Fruit fly (Drosophila melanogaster) whole organism, adult: ENCODE data around the gene CARPB.

Source experiments
- CG11617 ChIP-seq: fragments of 200-800 bp; sonication (Bioruptor generic); optimal IDR thresholded peaks from 2 replicates; lab custom pipeline; 2017; ENCODE audit warnings: mild to moderate bottlenecking, missing biosample characterization, missing genetic modification reagents, missing genetic modification characterization
- CG12768 ChIP-seq: fragments of 200-800 bp; sonication (Bioruptor generic); optimal IDR thresholded peaks from 2 replicates; lab custom pipeline; 2017; ENCODE audit warnings: missing biosample characterization, missing genetic modification characterization, mild to moderate bottlenecking, moderate library complexity, missing genetic modification reagents
- CG14711 ChIP-seq: fragments of 200-800 bp; sonication (Bioruptor generic); optimal IDR thresholded peaks from 2 replicates; lab custom pipeline; 2018; ENCODE audit warnings: missing biosample characterization, mild to moderate bottlenecking, missing genetic modification characterization, moderate library complexity
- CG1620 ChIP-seq: fragments of 200-800 bp; sonication (Bioruptor generic); optimal IDR thresholded peaks from 2 replicates; lab custom pipeline; 2016; ENCODE audit warnings: missing biosample characterization, missing genetic modification characterization
- CG33017 ChIP-seq: fragments of 200-800 bp; sonication (Bioruptor generic); optimal IDR thresholded peaks from 2 replicates; lab custom pipeline; 2018; ENCODE audit warnings: missing biosample characterization, mild to moderate bottlenecking, missing genetic modification characterization, moderate library complexity
- CG5204 ChIP-seq: fragments of 200-800 bp; sonication (Bioruptor generic); optimal IDR thresholded peaks from 2 replicates; lab custom pipeline; 2016; ENCODE audit warnings: missing biosample characterization, missing genetic modification characterization
- CG7045 ChIP-seq: fragments of 200-800 bp; sonication (Bioruptor generic); optimal IDR thresholded peaks from 2 replicates; lab custom pipeline; 2017; ENCODE audit warnings: missing biosample characterization, mild to moderate bottlenecking, missing genetic modification characterization
- CG7101 ChIP-seq: fragments of 200-800 bp; sonication (Bioruptor generic); optimal IDR thresholded peaks from 2 replicates; lab custom pipeline; 2018; ENCODE audit warnings: missing biosample characterization, mild to moderate bottlenecking, missing genetic modification characterization, moderate library complexity
- Clk ChIP-seq: fragments of 200-800 bp; sonication (Bioruptor generic); optimal IDR thresholded peaks from 2 replicates; lab custom pipeline; 2017; ENCODE audit warnings: missing biosample characterization, missing genetic modification characterization
- Crg-1 ChIP-seq: fragments of 200-800 bp; sonication (Bioruptor generic); optimal IDR thresholded peaks from 2 replicates; lab custom pipeline; 2016; ENCODE audit warnings: missing biosample characterization, missing genetic modification characterization
- Hr96 ChIP-seq: fragments of 200-800 bp; sonication (Bioruptor generic); optimal IDR thresholded peaks from 2 replicates; lab custom pipeline; 2016; ENCODE audit warnings: missing biosample characterization, missing genetic modification characterization
- Mnt ChIP-seq: fragments of 200-800 bp; sonication (Bioruptor generic); optimal IDR thresholded peaks from 2 replicates; lab custom pipeline; 2016; ENCODE audit warnings: missing biosample characterization, mild to moderate bottlenecking, missing genetic modification characterization
- bab1 ChIP-seq: fragments of 200-800 bp; sonication (Bioruptor generic); optimal IDR thresholded peaks from 3 replicates; lab custom pipeline; 2019; ENCODE audit warnings: missing biosample characterization, mild to moderate bottlenecking, missing genetic modification characterization, moderate library complexity
- cic ChIP-seq: fragments of 200-800 bp; sonication (Bioruptor generic); optimal IDR thresholded peaks from 2 replicates; lab custom pipeline; 2017; ENCODE audit warnings: missing biosample characterization, mild to moderate bottlenecking, missing genetic modification characterization, moderate library complexity
- cnc ChIP-seq, 2 experiments: fragments of >200 bp; optimal IDR thresholded peaks; 2 replicates each; lab custom pipeline; 2017
- kay ChIP-seq: fragments of 200-800 bp; sonication (Bioruptor generic); peaks from one replicate; lab custom pipeline; 2016; ENCODE audit warnings: missing biosample characterization, missing genetic modification characterization, borderline replicate concordance
- ovo ChIP-seq: fragments of 200-800 bp; sonication (Bioruptor generic); optimal IDR thresholded peaks from 2 replicates; lab custom pipeline; 2016; ENCODE audit warnings: missing biosample characterization, missing genetic modification characterization
- pad ChIP-seq: fragments of 200-800 bp; sonication (Bioruptor generic); optimal IDR thresholded peaks from 3 replicates; lab custom pipeline; 2017; ENCODE audit warnings: missing biosample characterization, missing genetic modification characterization, mild to moderate bottlenecking, moderate library complexity, missing genetic modification reagents
- tj ChIP-seq: fragments of 200-800 bp; sonication (Bioruptor generic); optimal IDR thresholded peaks from 3 replicates; lab custom pipeline; 2017; ENCODE audit warnings: missing biosample characterization, mild to moderate bottlenecking, missing genetic modification characterization, moderate library complexity
- toe ChIP-seq: fragments of 200-800 bp; sonication (Bioruptor generic); optimal IDR thresholded peaks from 2 replicates; lab custom pipeline; 2016; ENCODE audit warnings: missing biosample characterization, missing genetic modification characterization

The CARPB gene

DNA sequence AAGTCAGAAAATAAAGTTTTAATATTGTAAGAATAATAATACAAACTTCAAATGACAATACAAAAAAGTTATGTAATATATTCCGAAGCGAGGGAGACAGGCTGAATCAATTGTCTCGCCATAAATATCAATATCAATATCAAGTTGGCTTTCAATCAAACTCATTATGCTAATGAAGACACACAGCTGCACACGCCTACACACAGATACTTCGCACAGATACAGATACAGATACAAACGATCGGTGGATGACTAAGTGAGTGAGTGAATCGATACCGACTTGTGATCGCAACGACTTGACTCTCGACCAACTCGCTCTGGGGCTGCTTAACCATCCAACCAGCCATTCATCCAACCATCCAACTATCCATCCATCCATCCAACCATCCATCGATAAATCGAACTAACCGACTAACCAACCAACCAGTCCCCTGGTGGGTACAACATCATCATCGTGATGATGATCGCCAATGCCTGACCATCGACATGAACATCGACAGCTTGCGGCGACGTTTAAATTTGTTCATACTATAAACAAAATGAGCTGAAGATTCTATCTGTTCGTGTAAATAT, 38.3 kb upstream of the CARPB start:
- TF ChIP-seq pad (GFP tag; lab: Kevin White, UChicago) (no peak), toe (GFP tag; lab: Kevin White, UChicago) (no peak), CG33017 (tag; lab: Kevin White, UChicago) (no peak), Clk (GFP tag; lab: Kevin White, UChicago) (no peak), Hr96 (no peak), CG7045 (GFP tag; lab: Kevin White, UChicago) (no peak), cic (no peak), kay (no peak)

dm6 chrX:9747503-9747902, 35.5 kb upstream of the CARPB start:
- no peak for TF ChIP-seq CG11617
- TF ChIP-seq CG12768, result no peak
- TF ChIP-seq cic, result no peak
- TF ChIP-seq Hr96, result no peak
- no peak for TF ChIP-seq pad (GFP tag; lab: Kevin White, UChicago)

DNA sequence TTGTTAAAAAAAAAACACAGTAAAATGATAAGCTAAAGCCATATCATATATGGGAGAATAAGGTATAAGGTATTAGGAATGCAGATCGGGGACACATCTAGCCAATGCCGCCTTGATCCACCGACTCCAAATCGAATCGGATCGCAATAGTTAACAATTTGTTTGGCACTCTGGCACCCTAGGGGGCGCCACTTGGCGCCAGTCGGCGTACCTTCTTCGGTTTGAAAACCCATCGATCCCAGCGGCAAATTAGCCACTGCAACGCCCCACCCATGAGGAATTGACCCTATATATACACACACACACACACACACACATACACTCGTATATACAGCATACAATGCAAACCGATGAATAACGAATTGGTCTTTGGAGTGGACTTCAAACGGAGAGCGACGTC, 33.7 kb upstream of the CARPB start:
- TF ChIP-seq CG5204 (GFP tag; lab: Kevin White, UChicago), result no peak
- no peak for TF ChIP-seq bab1
- TF ChIP-seq toe (GFP tag; lab: Kevin White, UChicago), result no peak
- no peak for TF ChIP-seq ovo (GFP tag; lab: Kevin White, UChicago)
- TF ChIP-seq cic, result no peak
- no peak for TF ChIP-seq Mnt (GFP tag; lab: Kevin White, UChicago)
- TF ChIP-seq CG1620 (GFP tag; lab: Kevin White, UChicago), result no peak
- TF ChIP-seq CG11617, result no peak
- no peak for TF ChIP-seq tj (GFP tag; lab: Kevin White, UChicago)
- no peak for TF ChIP-seq kay
- TF ChIP-seq pad (GFP tag; lab: Kevin White, UChicago), result no peak
- no peak for TF ChIP-seq Hr96
- TF ChIP-seq CG33017 (tag; lab: Kevin White, UChicago), result no peak
- TF ChIP-seq CG7045 (GFP tag; lab: Kevin White, UChicago), result no peak
- no peak for TF ChIP-seq CG12768
- no peak for TF ChIP-seq Crg-1 (GFP tag; lab: Kevin White, UChicago)
- no peak for TF ChIP-seq Clk (GFP tag; lab: Kevin White, UChicago)

DNA sequence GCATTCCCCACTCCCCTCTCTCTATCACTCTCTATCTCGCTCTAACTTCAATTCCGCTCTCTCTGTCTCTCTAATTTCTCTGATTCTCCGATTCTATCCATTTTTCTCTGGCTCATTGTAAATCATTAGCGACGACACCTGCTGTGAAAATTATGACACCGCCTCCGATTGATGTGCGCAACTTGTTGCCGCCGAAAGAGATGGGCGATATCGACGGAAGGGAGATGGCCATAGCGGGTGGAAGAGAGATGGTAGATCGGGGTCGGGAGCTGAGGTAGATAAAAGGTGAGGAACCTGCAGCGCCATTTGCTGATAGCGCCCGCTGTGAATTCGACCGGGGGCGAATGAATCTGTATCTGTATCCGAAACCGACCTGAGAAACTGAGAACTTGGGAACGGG, 33.3 kb upstream of the CARPB start:
- no peak for TF ChIP-seq tj (GFP tag; lab: Kevin White, UChicago)
- no peak for TF ChIP-seq Clk (GFP tag; lab: Kevin White, UChicago)
- TF ChIP-seq CG11617, result no peak
- no peak for TF ChIP-seq ovo (GFP tag; lab: Kevin White, UChicago)
- TF ChIP-seq CG12768, result no peak
- no peak for TF ChIP-seq toe (GFP tag; lab: Kevin White, UChicago)
- TF ChIP-seq CG5204 (GFP tag; lab: Kevin White, UChicago), result no peak
- TF ChIP-seq CG7045 (GFP tag; lab: Kevin White, UChicago), result no peak
- no peak for TF ChIP-seq pad (GFP tag; lab: Kevin White, UChicago)
- TF ChIP-seq cic, result no peak
- TF ChIP-seq cnc (optimal IDR thresholded peaks at IDR 0.05; lab: Kevin White, UChicago), result no peak
- no peak for TF ChIP-seq kay
- TF ChIP-seq Hr96, result no peak
- TF ChIP-seq CG33017 (tag; lab: Kevin White, UChicago), result no peak

DNA sequence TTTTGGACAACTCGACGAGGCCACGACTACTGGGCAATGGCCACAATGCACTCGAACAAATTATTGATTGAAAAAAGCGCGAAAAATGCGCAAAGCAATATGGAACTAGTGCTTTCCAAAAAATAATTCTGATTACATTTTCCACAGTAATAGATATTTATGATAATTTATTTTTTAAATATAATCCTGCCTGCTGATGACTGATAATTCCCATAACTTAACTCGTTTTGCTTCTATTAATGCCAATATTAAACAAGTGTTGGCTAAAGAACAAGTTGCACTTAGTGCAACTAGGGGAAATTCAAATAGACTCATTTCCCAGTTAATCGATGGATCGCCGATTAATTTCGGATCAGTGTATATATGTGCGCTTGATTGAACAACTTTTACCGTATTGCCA, 31.6 kb upstream of the CARPB start:
- TF ChIP-seq CG7045 (GFP tag; lab: Kevin White, UChicago) (no peak), tj (GFP tag; lab: Kevin White, UChicago) (no peak), toe (GFP tag; lab: Kevin White, UChicago) (no peak), pad (GFP tag; lab: Kevin White, UChicago) (no peak), Clk (GFP tag; lab: Kevin White, UChicago) (no peak), cnc (optimal IDR thresholded peaks at IDR 0.05; lab: Kevin White, UChicago) (no peak), CG11617 (no peak), CG5204 (GFP tag; lab: Kevin White, UChicago) (no peak)

DNA sequence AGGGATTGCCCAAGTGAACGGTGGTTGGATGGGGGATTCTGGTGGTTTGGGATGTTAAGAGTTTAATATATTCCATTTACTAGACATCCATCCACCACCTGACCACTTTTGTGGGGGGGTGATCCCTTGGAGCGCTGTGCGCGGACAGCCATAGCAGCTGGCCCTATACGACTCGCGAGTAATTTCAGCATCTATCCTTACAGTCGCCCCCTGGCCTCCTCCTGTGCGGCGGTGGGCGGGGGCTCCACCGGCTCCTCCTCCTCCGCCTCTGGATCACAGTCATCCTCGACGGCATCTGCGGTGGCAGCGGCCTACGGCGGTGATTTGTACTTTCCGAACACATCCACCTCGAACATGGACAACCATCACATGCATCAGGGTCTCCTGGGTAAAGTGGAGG, 29.7 kb upstream of the CARPB start:
- TF ChIP-seq CG7101 (tag; lab: Kevin White, UChicago) (no peak), cic (no peak), toe (GFP tag; lab: Kevin White, UChicago) (no peak), Clk (GFP tag; lab: Kevin White, UChicago) (no peak), bab1 (no peak), CG1620 (GFP tag; lab: Kevin White, UChicago) (no peak), CG12768 (no peak), pad (GFP tag; lab: Kevin White, UChicago) (no peak), tj (GFP tag; lab: Kevin White, UChicago) (no peak), CG11617 (no peak), cnc (optimal IDR thresholded peaks at IDR 0.05; lab: Kevin White, UChicago) (no peak), Crg-1 (GFP tag; lab: Kevin White, UChicago) (no peak), CG7045 (GFP tag; lab: Kevin White, UChicago) (no peak), Mnt (GFP tag; lab: Kevin White, UChicago) (no peak), kay (no peak), CG33017 (tag; lab: Kevin White, UChicago) (no peak)

dm6 chrX:9754474-9754873, 28.5 kb upstream of the CARPB start:
- TF ChIP-seq Clk (GFP tag; lab: Kevin White, UChicago) (no peak), Hr96 (no peak), kay (no peak), CG14711 (tag; lab: Kevin White, UChicago) (no peak), Crg-1 (GFP tag; lab: Kevin White, UChicago) (no peak), cnc (optimal IDR thresholded peaks at IDR 0.05; lab: Kevin White, UChicago) (no peak), tj (GFP tag; lab: Kevin White, UChicago) (no peak), CG12768 (no peak), bab1 (no peak), CG5204 (GFP tag; lab: Kevin White, UChicago) (no peak), CG1620 (GFP tag; lab: Kevin White, UChicago) (no peak), CG33017 (tag; lab: Kevin White, UChicago) (no peak), CG11617 (no peak), pad (GFP tag; lab: Kevin White, UChicago) (no peak), CG7045 (GFP tag; lab: Kevin White, UChicago) (no peak), cic (no peak), ovo (GFP tag; lab: Kevin White, UChicago) (no peak), CG7101 (tag; lab: Kevin White, UChicago) (no peak), Mnt (GFP tag; lab: Kevin White, UChicago) (no peak), toe (GFP tag; lab: Kevin White, UChicago) (no peak)
